Fruit fly (Drosophila melanogaster): ENCODE measurements around the gene dls.

dls gene

dm6 chr3L:16177751-16178150 lies 23.4 kb upstream of the dls start:
- no peak for TF ChIP-seq noc (tag; optimal IDR thresholded peaks at IDR 0.05)

- no peak for TF ChIP-seq noc (tag; optimal IDR thresholded peaks at IDR 0.05)
Observed at dm6 chr3L:16178433-16178832, 22.7 kb upstream of the dls start.

- no peak for TF ChIP-seq noc (tag; optimal IDR thresholded peaks at IDR 0.05)
Observed at dm6 chr3L:16181330-16181830, 19.7 kb upstream of the dls start.

- no peak for TF ChIP-seq noc (tag; optimal IDR thresholded peaks at IDR 0.05)
Observed at dm6 chr3L:16182633-16183462, 18.3 kb upstream of the dls start.

dm6 chr3L:16183493-16183892 lies 17.6 kb upstream of the dls start:
- no peak for TF ChIP-seq noc (tag; optimal IDR thresholded peaks at IDR 0.05)

- no peak for TF ChIP-seq noc (tag; optimal IDR thresholded peaks at IDR 0.05)
Observed at dm6 chr3L:16189058-16189924, 11.8 kb upstream of the dls start.

dm6 chr3L:16189925-16190231 lies 11.2 kb upstream of the dls start:
- TF ChIP-seq noc (tag; optimal IDR thresholded peaks at IDR 0.05) = no peak

- TF ChIP-seq noc (tag; optimal IDR thresholded peaks at IDR 0.05) = no peak
Observed at dm6 chr3L:16190885-16191284, 10.2 kb upstream of the dls start.

dm6 chr3L:16192561-16193355 lies 8.4 kb upstream of the dls start:
- no peak for TF ChIP-seq noc (tag; optimal IDR thresholded peaks at IDR 0.05)

- no peak for TF ChIP-seq noc (tag; optimal IDR thresholded peaks at IDR 0.05)
Observed at dm6 chr3L:16193851-16194709, 7.0 kb upstream of the dls start.

dm6 chr3L:16195476-16195958 lies 5.6 kb upstream of the dls start:
- TF ChIP-seq noc (tag; optimal IDR thresholded peaks at IDR 0.05) = no peak

dm6 chr3L:16196588-16197183 lies 4.4 kb upstream of the dls start:
- TF ChIP-seq noc (tag; optimal IDR thresholded peaks at IDR 0.05) = no peak

dm6 chr3L:16197450-16197918 lies 3.6 kb upstream of the dls start, which contains the start of gene CG33687:
CG33687 (plus strand) TSS chr3L:16197868.
- TF ChIP-seq noc (tag; optimal IDR thresholded peaks at IDR 0.05) = no peak

dm6 chr3L:16198920-16199319 lies 2.2 kb upstream of the dls start, which contains the start of gene CG33688:
CG33688 (plus strand) TSS chr3L:16199220.
- TF ChIP-seq noc (tag; optimal IDR thresholded peaks at IDR 0.05) = no peak
